Fruit fly (Drosophila melanogaster) S2 (cell line): Measurements from ENCODE around the gene CG3224.

ENCODE experiments used
- CG8478 ChIP-seq: fragments of >200 bp; optimal IDR thresholded peaks from 2 replicates; lab custom pipeline; 2018
- CTCF ChIP-seq, 2 experiments: fragments of >200 bp; optimal IDR thresholded peaks; 2 replicates each; lab custom pipeline; 2018

Gene CG3224

DNA sequence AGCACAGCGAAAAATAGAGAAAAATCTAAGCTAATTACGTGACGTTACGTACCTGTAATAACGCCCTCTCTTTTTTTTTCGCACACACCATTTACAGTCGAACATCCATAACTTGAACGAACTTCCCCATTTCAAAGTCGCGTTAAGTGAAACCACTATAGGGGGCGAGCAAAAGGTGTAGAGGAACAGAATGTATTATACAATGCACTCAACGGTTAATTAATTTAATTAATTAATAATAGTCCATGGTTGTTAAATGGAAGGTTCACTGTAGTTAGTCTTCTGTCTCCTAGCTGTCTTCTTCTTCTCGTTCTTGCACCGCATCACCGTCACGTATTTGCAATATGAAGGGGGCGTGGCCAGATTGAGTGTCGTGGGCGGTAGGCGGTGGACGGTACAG is 19.7 kb downstream of the CG3224 start:
- TF ChIP-seq CTCF (optimal IDR thresholded peaks at IDR 0.05; lab: Kevin White, UChicago) (no peak), CG8478 (lab: Kevin White, UChicago) (no peak)

DNA sequence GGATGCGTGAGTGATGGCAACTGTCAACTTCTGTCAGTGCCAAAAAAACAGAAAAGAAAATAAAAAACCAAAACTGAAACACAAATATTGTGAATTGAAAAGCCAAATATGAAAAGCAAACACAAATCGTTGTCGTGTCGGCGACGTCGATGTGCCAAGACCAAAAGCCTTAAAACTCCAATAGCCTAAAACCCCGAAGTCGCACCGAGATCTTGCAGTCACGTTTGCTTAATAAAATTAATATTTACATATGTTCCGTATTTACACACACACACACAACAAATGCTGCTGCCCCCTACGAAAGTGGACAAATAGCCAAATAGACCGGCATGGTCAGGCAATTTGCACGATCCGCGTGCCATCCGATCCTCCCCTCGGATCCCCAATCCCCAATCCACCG is 23.1 kb downstream of the CG3224 start:
- TF ChIP-seq CG8478 (lab: Kevin White, UChicago), result no peak
- TF ChIP-seq CTCF (optimal IDR thresholded peaks at IDR 0.05; lab: Kevin White, UChicago), result no peak

DNA sequence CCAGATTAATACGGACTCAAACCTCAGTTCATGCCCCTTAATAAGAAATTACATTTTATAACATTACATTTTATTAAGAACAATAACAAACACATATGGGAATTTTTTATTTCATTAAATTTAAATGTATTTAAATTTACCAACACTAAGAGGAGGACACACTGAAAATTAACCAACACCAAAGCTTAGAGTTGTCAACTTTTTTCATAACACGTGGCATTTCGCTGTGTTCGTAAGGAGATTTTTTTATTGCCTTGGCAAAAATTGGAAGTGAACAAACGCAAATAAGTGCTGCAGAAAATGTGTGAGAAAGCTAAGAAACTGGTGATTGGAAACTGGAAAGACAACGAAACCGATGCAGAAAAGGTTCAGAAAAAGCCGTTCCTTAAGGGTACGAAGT is 27.6 kb downstream of the CG3224 start, which contains the start of gene CG14443:
Gene CG14443 (plus strand): TSS at position 301 of the 400 bp plus-strand sequence.
- TF ChIP-seq CTCF (optimal IDR thresholded peaks at IDR 0.05; lab: Kevin White, UChicago), result no peak
- no peak for TF ChIP-seq CG8478 (lab: Kevin White, UChicago)

dm6 chrX:6631885-6632284 is 29.4 kb downstream of the CG3224 start:
- no peak for TF ChIP-seq CTCF (optimal IDR thresholded peaks at IDR 0.05; lab: Kevin White, UChicago)
- TF ChIP-seq CG8478 (lab: Kevin White, UChicago), result no peak

DNA sequence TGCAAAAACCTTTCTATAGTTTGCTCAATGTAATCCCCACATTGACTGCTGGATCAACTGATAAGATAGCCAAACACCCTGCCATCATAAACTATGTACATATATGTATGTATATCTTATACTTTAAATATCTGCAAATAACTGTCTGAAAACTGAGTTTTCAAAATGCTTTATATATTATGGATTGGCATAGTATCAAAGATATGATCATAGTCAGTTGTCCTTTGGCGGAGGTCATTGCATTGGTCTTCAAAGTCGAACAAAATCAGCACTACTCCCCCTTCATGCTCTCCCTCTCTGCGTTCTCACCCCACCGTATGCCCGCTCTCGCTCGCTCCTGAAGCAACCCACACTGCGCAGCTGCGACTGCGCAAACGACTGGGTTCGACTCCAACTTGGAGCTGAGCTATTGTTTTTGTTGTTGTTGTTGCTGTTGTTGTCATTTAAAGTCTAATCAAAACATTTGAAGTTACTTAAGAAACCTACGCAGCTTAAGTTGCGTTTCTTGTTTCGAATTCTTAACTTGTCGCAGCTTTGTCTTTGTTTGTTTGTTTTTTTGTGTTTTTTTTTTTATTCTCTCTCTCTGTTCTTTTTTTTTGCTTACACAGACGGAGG is 36.2 kb downstream of the CG3224 start:
- TF ChIP-seq CG8478 (lab: Kevin White, UChicago) (no peak), CTCF (optimal IDR thresholded peaks at IDR 0.05; lab: Kevin White, UChicago) (no peak)

DNA sequence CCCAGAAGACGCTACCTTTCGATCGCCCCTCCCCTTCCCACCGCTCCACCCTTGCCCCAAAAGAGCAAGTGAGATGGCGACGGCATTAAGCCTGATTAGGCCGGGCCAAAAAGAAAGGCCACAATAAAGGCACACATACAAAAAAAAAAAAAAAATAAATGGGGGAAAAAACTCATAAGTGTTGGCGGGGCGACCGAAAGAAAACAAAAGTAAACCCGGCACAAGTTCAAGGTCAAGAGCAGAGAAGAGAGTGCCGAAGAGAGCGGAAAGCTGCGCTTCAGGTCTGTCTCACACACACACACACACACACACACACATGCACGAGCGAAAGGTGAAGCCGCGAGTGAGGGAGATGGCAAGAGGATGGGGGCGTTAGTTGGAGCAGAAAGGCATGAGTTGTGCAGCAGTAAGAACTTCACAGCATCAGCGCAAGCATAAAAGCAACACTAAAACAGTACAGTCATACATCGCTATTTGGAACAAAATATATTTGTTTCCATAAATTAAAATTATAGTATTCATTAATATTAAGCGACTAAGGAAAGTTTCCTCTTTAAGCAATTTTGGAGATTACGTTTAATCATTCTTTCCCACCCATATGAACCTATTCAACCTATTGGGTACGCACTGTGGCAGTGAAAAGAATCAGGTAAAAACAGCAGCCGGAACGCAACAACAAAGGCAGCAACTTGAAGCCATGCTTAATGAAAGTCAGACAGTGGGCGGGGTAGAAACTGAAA is 37.1 kb downstream of the CG3224 start:
- no peak for TF ChIP-seq CTCF (optimal IDR thresholded peaks at IDR 0.05; lab: Kevin White, UChicago)
- no peak for TF ChIP-seq CG8478 (lab: Kevin White, UChicago)

- TF ChIP-seq CTCF (optimal IDR thresholded peaks at IDR 0.05; lab: Kevin White, UChicago), result no peak
- no peak for TF ChIP-seq CG8478 (lab: Kevin White, UChicago)
Measured at dm6 chrX:6621566-6622006, 39.7 kb downstream of the CG3224 start.

dm6 chrX:6617372-6617771 is 43.9 kb downstream of the CG3224 start:
- TF ChIP-seq CTCF (optimal IDR thresholded peaks at IDR 0.05; lab: Kevin White, UChicago) (no peak), CG8478 (lab: Kevin White, UChicago) (no peak)

DNA sequence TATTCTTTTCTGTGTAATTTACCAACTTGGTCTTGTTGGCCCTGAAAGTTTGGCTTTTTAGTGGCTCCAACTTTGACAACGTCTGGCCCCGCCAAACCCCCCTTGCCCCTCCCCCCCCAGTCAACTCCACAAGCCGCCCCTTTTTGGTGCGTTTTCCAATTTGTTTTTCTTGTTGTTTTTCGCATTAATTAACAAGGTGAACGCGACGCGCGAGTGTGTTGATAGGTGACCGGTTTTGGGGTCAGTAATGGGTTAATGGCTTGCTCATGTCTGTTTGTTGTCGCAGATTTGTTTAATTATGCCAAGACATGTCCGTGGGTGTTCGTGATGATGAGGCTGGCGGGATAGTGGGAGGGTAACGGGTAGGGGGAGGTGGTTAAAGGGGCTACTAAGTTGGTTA is 44.5 kb downstream of the CG3224 start:
- no peak for TF ChIP-seq CTCF (optimal IDR thresholded peaks at IDR 0.05; lab: Kevin White, UChicago)
- TF ChIP-seq CG8478 (lab: Kevin White, UChicago), result no peak

DNA sequence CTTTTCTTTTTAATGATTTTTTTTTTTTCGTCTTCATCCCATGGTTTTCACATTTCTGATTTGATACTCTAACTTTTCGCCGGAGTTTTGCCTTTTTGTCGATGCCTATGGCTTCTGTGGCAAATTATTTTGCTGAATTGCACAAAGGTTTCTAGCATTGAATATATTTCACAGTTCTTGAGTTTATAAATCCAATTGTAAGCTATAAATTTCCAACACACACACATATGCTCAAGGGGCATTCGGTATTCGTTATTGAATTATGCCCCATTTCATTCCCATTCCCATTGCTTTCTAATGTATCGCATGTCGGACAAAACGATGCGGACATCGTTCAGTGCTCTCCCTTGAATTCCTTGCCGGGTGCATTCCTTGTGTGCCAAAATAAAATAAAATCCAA is 45.8 kb downstream of the CG3224 start:
- TF ChIP-seq CTCF (optimal IDR thresholded peaks at IDR 0.05; lab: Kevin White, UChicago) (no peak), CG8478 (lab: Kevin White, UChicago) (no peak)

DNA sequence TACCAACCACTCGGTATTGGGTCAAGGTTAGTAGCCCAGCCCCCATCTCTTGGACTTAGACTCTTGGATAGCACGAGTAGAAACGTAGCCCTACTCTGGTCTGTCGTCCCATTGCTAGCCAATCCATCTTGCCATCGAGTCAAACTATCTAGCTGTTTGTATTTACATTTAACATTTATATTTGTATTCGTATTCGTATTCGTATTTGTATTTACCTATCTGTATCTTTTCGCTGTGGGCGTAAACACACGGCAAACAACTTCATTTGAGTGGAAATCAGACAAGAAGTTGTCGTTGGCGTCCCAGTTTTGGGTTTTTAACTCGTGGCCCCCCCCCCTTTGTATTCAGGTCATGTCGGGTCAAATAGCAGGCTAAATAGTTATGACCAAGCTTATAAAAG is 47.0 kb downstream of the CG3224 start:
- no peak for TF ChIP-seq CG8478 (lab: Kevin White, UChicago)
- TF ChIP-seq CTCF (optimal IDR thresholded peaks at IDR 0.05; lab: Kevin White, UChicago), result no peak

dm6 chrX:6613581-6613980 is 47.7 kb downstream of the CG3224 start:
- TF ChIP-seq CG8478 (lab: Kevin White, UChicago), result no peak
- TF ChIP-seq CTCF (optimal IDR thresholded peaks at IDR 0.05; lab: Kevin White, UChicago), result no peak

- TF ChIP-seq CTCF (optimal IDR thresholded peaks at IDR 0.05; lab: Kevin White, UChicago) (no peak), CG8478 (lab: Kevin White, UChicago) (no peak)
Measured at dm6 chrX:6612509-6612908, 48.8 kb downstream of the CG3224 start.

- TF ChIP-seq CG8478 (lab: Kevin White, UChicago) (no peak), CTCF (optimal IDR thresholded peaks at IDR 0.05; lab: Kevin White, UChicago) (no peak)
Measured at dm6 chrX:6611831-6612230, 49.4 kb downstream of the CG3224 start.
